Fruit fly (Drosophila melanogaster) whole organism, pupa: ENCODE data around the gene Ctr1A.

ENCODE experiments used
- Pif1B ChIP-seq: fragments of 200-800 bp; sonication (Bioruptor generic); optimal IDR thresholded peaks from 3 replicates; lab custom pipeline; 2016; ENCODE audit warnings: missing biosample characterization, missing genetic modification characterization
- rn ChIP-seq: fragments of 200-800 bp; sonication (Bioruptor generic); IDR thresholded peaks from 2 replicates; pipeline ENCODE4 v1.3.6; 2022; ENCODE audit warnings: missing biosample characterization, missing genetic modification characterization

DNA sequence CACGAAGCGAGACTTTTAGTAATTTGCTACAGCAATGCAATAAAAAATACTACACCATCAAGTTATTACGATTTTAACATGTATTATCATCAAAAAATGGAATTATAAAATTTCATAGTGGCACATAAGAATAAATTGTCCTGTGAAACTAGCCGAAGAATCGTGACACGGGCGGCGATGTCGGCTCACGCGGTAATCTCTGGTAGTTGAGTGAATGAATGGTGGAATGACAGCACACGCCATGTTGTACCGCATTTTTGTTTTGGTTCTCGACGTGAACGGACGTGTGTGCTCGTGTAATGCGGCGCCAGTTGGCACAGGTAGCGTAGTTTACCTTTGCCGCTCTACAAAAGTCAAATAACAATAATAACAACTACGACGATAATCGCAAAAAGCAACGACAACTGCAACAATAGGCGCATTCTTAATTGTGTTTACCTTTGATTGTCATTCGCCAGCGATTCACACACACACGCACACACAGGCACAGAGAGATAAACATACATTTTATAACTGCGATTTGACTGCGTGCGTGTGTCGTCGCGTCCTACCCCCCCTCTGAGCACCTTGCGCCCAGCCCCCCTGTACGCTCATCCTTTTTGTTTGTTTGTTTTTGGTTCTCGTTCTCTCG lies 37.9 kb downstream of the Ctr1A start, which contains the start of gene CG14441:
- no peak for TF ChIP-seq rn (GFP tag; lab: Robert Waterston, UW)
- TF ChIP-seq Pif1B: peak; percentile 71
